Fruit fly (Drosophila melanogaster): Measurements from ENCODE around the gene Chsy.

Gene Chsy

DNA sequence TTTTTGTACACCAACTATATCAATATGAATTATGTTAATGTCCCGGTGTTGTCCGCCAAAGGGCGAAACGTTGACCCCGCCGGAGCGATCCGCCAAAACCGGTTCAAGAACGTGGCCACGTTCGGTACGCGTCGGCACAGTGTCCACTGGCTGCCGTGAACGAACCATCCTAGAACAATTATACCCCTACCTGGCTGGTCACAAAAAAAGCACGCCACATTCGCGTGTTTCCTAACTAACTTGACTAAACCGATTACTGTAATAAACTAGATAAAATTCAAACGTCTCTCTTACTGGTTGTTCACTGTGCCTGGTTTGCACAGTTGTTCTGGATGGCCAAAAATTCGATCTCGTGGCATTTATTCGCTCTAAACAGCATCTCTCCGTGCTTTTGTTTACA, 13.8 kb downstream of the Chsy start (continued):
- TF ChIP-seq net (GFP tag; optimal IDR thresholded peaks at IDR 0.05) (peak; percentile 91), CG6792 (GFP tag; optimal IDR thresholded peaks at IDR 0.05) (peak; percentile 94), CG34406 (GFP tag; optimal IDR thresholded peaks at IDR 0.05) (peak; percentile 90), Hr38 (GFP tag; optimal IDR thresholded peaks at IDR 0.05) (no peak), Lpt (GFP tag; optimal IDR thresholded peaks at IDR 0.05) (peak; percentile 87), Sox102F (GFP tag; optimal IDR thresholded peaks at IDR 0.05) (peak; percentile 97), dsx (GFP tag; optimal IDR thresholded peaks at IDR 0.05; ENCODE audit: poor library complexity, severe bottlenecking) (peak; percentile 89), achi (GFP tag; optimal IDR thresholded peaks at IDR 0.05) (peak; percentile 92), CG15336 (GFP tag; IDR thresholded peaks at IDR 0.05) (peak; percentile 91), topi (GFP tag; optimal IDR thresholded peaks at IDR 0.05) (peak; percentile 97), CG6808 (GFP tag; optimal IDR thresholded peaks at IDR 0.05) (peak; percentile 90), CG6854 (GFP tag; optimal IDR thresholded peaks at IDR 0.05) (peak; percentile 93), dac (GFP tag; optimal IDR thresholded peaks at IDR 0.05) (peak; percentile 76), CG3032 (tag; optimal IDR thresholded peaks at IDR 0.05) (peak; percentile 88), CG6276 (GFP tag; optimal IDR thresholded peaks at IDR 0.05) (no peak), fkh (GFP tag; optimal IDR thresholded peaks at IDR 0.05) (peak; percentile 88), Ets21C (GFP tag; optimal IDR thresholded peaks at IDR 0.05) (peak; percentile 94), fd59A (GFP tag; optimal IDR thresholded peaks at IDR 0.05) (peak; percentile 90), CG7368 (GFP tag; optimal IDR thresholded peaks at IDR 0.05) (no peak), cyc (GFP tag; optimal IDR thresholded peaks at IDR 0.05) (peak; percentile 97), CG32006 (GFP tag; optimal IDR thresholded peaks at IDR 0.05) (peak; percentile 89), esn (GFP tag; optimal IDR thresholded peaks at IDR 0.05) (peak; percentile 97), Blimp-1 (GFP tag; optimal IDR thresholded peaks at IDR 0.05) (peak; percentile 83), Smox (GFP tag; optimal IDR thresholded peaks at IDR 0.05) (peak; percentile 94), Met (GFP tag; optimal IDR thresholded peaks at IDR 0.05) (peak; percentile 97), Eip93F (GFP tag; optimal IDR thresholded peaks at IDR 0.05) (peak; percentile 89), salr (GFP tag; optimal IDR thresholded peaks at IDR 0.05) (peak; percentile 73 to 90), CG16779 (tag; optimal IDR thresholded peaks at IDR 0.05) (no peak)

DNA sequence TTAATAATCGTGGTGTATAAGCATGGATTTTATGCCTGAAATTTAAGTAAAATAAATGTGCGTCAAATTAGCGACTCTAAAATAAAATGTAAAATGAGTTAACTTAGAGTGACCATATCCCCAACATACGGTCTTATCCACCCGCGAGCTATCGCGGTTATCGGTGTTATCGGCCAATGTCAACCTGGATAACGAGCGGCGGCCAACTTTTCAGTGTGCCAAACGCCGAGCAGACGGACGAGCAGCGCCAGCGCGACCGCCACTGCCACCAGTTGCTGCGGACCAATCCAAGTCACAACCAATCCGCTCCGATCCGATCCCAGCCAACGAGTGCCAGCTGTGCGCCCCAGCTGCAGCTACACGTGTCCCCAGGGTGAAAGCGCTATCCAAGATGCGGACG, 15.3 kb downstream of the Chsy start, which contains the start of the genes cerv and CG7872:
Gene cerv, minus strand, starts transcription at position 129 of the 400 bp plus-strand sequence.
Gene CG7872, plus strand, starts transcription at position 163 of the 400 bp plus-strand sequence.
- peak; percentile 52 for TF ChIP-seq achi (GFP tag; optimal IDR thresholded peaks at IDR 0.05)
- peak; percentile 20 for TF ChIP-seq CG1621 (tag; optimal IDR thresholded peaks at IDR 0.05)
- TF ChIP-seq svp (GFP tag) = no peak
- peak; percentile 2 for TF ChIP-seq CG3919 (GFP tag; optimal IDR thresholded peaks at IDR 0.05)
- TF ChIP-seq fkh (GFP tag; optimal IDR thresholded peaks at IDR 0.05) = peak; percentile 27
- no peak for TF ChIP-seq acj6 (GFP tag; optimal IDR thresholded peaks at IDR 0.05)
- TF ChIP-seq Eip78C (GFP tag) = peak; percentile 27

DNA sequence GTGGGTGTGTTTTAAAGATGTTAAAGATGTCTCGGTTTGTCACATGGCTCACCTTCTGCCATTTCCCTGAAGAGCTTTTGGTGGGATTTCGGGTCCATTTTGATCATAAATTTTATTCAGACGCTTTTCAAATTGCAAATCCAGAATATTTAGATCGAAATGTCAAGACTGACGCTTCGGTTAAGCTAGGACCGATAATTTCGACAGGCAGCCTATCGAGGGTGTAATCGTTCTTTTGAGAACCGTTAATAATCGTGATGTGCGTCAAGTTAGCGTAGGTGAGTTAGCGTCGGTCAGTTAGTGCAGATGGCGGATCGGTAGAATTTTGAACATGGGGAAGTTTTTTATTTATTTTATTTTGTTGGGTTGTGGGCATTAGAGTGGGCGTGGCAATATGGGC, 17.8 kb downstream of the Chsy start, which contains the start of gene CG42299:
Gene CG42299, minus strand, starts transcription at position 127 of the 400 bp plus-strand sequence.
- TF ChIP-seq cyc (GFP tag; optimal IDR thresholded peaks at IDR 0.05) (no peak), Eip75B (GFP tag; optimal IDR thresholded peaks at IDR 0.05) (no peak), spab (GFP tag; optimal IDR thresholded peaks at IDR 0.05) (no peak), salr (GFP tag; optimal IDR thresholded peaks at IDR 0.05) (no peak), OdsH (GFP tag; optimal IDR thresholded peaks at IDR 0.05) (no peak), lz (GFP tag; optimal IDR thresholded peaks at IDR 0.05) (no peak), CG10669 (GFP tag; optimal IDR thresholded peaks at IDR 0.05) (no peak), CG6808 (GFP tag; optimal IDR thresholded peaks at IDR 0.05) (no peak), topi (GFP tag; optimal IDR thresholded peaks at IDR 0.05) (no peak), CG16779 (tag; optimal IDR thresholded peaks at IDR 0.05) (no peak)

Data from whole organism, prepupa.